Fruit fly (Drosophila melanogaster): ENCODE results near the gene CG5078.

dm6 chr3L:20462391-20462790, 43.4 kb upstream of the CG5078 start:
- TF ChIP-seq Sin3A (optimal IDR thresholded peaks at IDR 0.05) (no peak), insv (optimal IDR thresholded peaks at IDR 0.05) (no peak), ttk (optimal IDR thresholded peaks at IDR 0.05) (no peak), psq (optimal IDR thresholded peaks at IDR 0.05) (no peak), h (optimal IDR thresholded peaks at IDR 0.05) (no peak), Myc (optimal IDR thresholded peaks at IDR 0.05) (no peak)
